Worm (Caenorhabditis elegans): ENCODE results near the gene srab-6.

Gene srab-6

ce11 chrV:3133293-3133755 lies 18.4 kb downstream of the srab-6 start, which contains the start of gene F02C9.2:
Gene F02C9.2 (plus strand): TSS chrV:3133705.
- TF ChIP-seq pha-4 (tag; optimal IDR thresholded peaks at IDR 0.05) (no peak), rnt-1 (tag; optimal IDR thresholded peaks at IDR 0.05) (no peak), lim-6 (tag; optimal IDR thresholded peaks at IDR 0.05) (no peak), tbx-7 (tag; optimal IDR thresholded peaks at IDR 0.05) (no peak), ceh-30 (tag; optimal IDR thresholded peaks at IDR 0.05) (no peak), madf-2 (tag; optimal IDR thresholded peaks at IDR 0.05) (no peak), C38D4.7 (GFP tag; optimal IDR thresholded peaks at IDR 0.05) (no peak)

ce11 chrV:3132116-3132515 lies 19.6 kb downstream of the srab-6 start:
- TF ChIP-seq mec-3 (tag; optimal IDR thresholded peaks at IDR 0.05; ENCODE audit: borderline replicate concordance) (no peak), eyg-1 (tag; optimal IDR thresholded peaks at IDR 0.05) (no peak), unc-55 (GFP tag; optimal IDR thresholded peaks at IDR 0.05) (no peak), ceh-6 (GFP tag; optimal IDR thresholded peaks at IDR 0.05) (no peak), ceh-30 (tag; optimal IDR thresholded peaks at IDR 0.05) (no peak), hlh-8 (tag; optimal IDR thresholded peaks at IDR 0.05) (no peak), hlh-15 (tag; optimal IDR thresholded peaks at IDR 0.05) (no peak), tbx-7 (tag; optimal IDR thresholded peaks at IDR 0.05) (no peak), sox-2 (GFP tag; IDR thresholded peaks at IDR 0.05) (no peak), pha-4 (tag; optimal IDR thresholded peaks at IDR 0.05) (no peak), pros-1 (tag; optimal IDR thresholded peaks at IDR 0.05) (no peak)

DNA sequence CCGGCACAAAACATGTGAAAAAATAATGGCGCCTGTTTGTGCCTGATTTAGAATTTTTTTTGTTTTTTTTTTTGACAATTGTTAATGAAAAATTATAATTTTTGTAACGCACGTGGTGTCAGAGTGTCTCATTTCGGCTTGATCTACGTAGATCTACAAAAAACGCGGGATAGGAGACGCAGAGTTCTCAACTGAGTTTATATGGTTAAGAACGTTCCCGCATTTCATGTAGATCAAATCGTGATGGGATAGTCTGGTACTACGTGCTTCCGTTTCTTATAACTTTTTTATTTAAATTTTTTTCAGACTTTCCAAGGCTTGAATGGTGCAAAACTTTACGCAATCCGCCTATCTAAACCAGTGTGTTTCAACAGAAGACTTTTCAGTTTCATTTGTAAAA lies 23.0 kb downstream of the srab-6 start, which contains the start of gene tat-6:
TSS of gene tat-6 (plus strand) at position 301 of the 400 bp plus-strand sequence.
- TF ChIP-seq pha-4 (tag; optimal IDR thresholded peaks at IDR 0.05) = no peak
- TF ChIP-seq elt-2 (tag; optimal IDR thresholded peaks at IDR 0.05) = no peak
- TF ChIP-seq ceh-18 (tag; optimal IDR thresholded peaks at IDR 0.05) = no peak
- TF ChIP-seq unc-86 (tag; optimal IDR thresholded peaks at IDR 0.05) = no peak
- TF ChIP-seq mec-3 (tag; optimal IDR thresholded peaks at IDR 0.05; ENCODE audit: borderline replicate concordance) = no peak
- TF ChIP-seq ets-4 (tag; optimal IDR thresholded peaks at IDR 0.05) = no peak
- no peak for TF ChIP-seq ceh-48 (tag; optimal IDR thresholded peaks at IDR 0.05)
- no peak for TF ChIP-seq K02D7.2 (tag; optimal IDR thresholded peaks at IDR 0.05)
- no peak for TF ChIP-seq ahr-1 (tag; optimal IDR thresholded peaks at IDR 0.05)
- no peak for TF ChIP-seq ttx-3 (tag; optimal IDR thresholded peaks at IDR 0.05)

DNA sequence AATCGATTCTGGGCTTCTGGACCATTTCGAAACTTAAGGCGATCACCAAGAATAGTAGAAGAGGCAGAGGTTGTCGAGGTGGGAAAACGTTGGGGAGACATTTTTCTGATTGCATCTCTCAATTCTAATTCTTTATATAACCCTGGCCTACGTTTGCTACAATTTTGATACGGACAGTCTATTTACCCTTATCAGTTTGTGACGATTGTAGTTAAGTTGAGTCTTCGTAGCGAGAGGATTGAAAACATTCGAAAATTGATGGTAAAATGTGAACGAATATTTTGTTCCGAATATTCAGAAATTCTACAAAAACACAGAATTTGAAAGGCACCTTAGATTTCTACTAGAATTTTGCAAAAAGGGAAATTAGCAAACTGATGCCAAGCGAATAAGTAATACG lies 24.1 kb downstream of the srab-6 start, which contains the start of gene Y73C8C.10:
TSS of gene Y73C8C.10 (minus strand) at position 101 of the 400 bp plus-strand sequence.
- TF ChIP-seq madf-2 (tag; optimal IDR thresholded peaks at IDR 0.05) (no peak), sdc-2 (tag; optimal IDR thresholded peaks at IDR 0.05) (no peak), ceh-45 (GFP tag; IDR thresholded peaks at IDR 0.05) (no peak), ttx-3 (tag; optimal IDR thresholded peaks at IDR 0.05) (no peak), che-1 (tag; optimal IDR thresholded peaks at IDR 0.05) (no peak), unc-3 (GFP tag; conservative IDR thresholded peaks at IDR 0.05) (no peak), unc-3 (tag; optimal IDR thresholded peaks at IDR 0.05) (no peak), ceh-9 (tag; optimal IDR thresholded peaks at IDR 0.05) (no peak), sox-4 (tag; optimal IDR thresholded peaks at IDR 0.05) (no peak), ceh-22 (tag; optimal IDR thresholded peaks at IDR 0.05) (no peak), ceh-14 (tag; optimal IDR thresholded peaks at IDR 0.05) (no peak), hlh-30 (tag; optimal IDR thresholded peaks at IDR 0.05; ENCODE audit: insufficient read depth) (no peak), ceh-2 (tag; optimal IDR thresholded peaks at IDR 0.05) (no peak), ets-4 (tag; optimal IDR thresholded peaks at IDR 0.05) (no peak), elt-2 (tag; optimal IDR thresholded peaks at IDR 0.05) (no peak), ceh-24 (tag; optimal IDR thresholded peaks at IDR 0.05) (no peak), lin-11 (tag; optimal IDR thresholded peaks at IDR 0.05) (no peak), nhr-232 (tag; optimal IDR thresholded peaks at IDR 0.05) (no peak), ceh-18 (tag; optimal IDR thresholded peaks at IDR 0.05) (no peak), ama-1 (optimal IDR thresholded peaks at IDR 0.05) (no peak)
